Worm (Caenorhabditis elegans) whole organism, L3 larva: Measurements from ENCODE around the gene C56A3.8.

Experiments
- R02D3.7 ChIP-seq: fragments of 150-350 bp; optimal IDR thresholded peaks from 2 replicates; lab custom pipeline; 2014; ENCODE audit warnings: missing biosample characterization, missing genetic modification characterization
- aly-2 ChIP-seq: fragments of 150-350 bp; optimal IDR thresholded peaks from 2 replicates; lab custom pipeline; 2014; ENCODE audit warnings: missing biosample characterization, missing genetic modification characterization
- ama-1 ChIP-seq: fragments of 150-350 bp; optimal IDR thresholded peaks from 2 replicates; lab custom pipeline; 2018
- ceh-28 ChIP-seq: fragments of 150-350 bp; optimal IDR thresholded peaks from 2 replicates; lab custom pipeline; 2014; ENCODE audit warnings: missing biosample characterization, missing genetic modification reagents, missing genetic modification characterization
- ceh-9 ChIP-seq: sonication (generic microtip); optimal IDR thresholded peaks from 2 replicates; lab custom pipeline; 2018; ENCODE audit warnings: missing biosample characterization, missing genetic modification characterization
- egl-5 ChIP-seq: fragments of 150-350 bp; optimal IDR thresholded peaks from 2 replicates; lab custom pipeline; 2017; ENCODE audit warnings: missing biosample characterization, missing genetic modification reagents, missing genetic modification characterization, inconsistent platforms
- elt-2 ChIP-seq: sonication (generic microtip); optimal IDR thresholded peaks from 2 replicates; lab custom pipeline; 2016; ENCODE audit warnings: missing genetic modification reagents, mild to moderate bottlenecking, missing genetic modification characterization, missing compliant biosample characterization
- eor-1 ChIP-seq, 2 experiments: fragments of 150-350 bp; optimal IDR thresholded peaks; 2 replicates each; lab custom pipeline; 2014 to 2018; ENCODE audit warnings: missing biosample characterization in 2 of 2, missing genetic modification characterization in 2 of 2
- fkh-10 ChIP-seq: sonication (generic microtip); optimal IDR thresholded peaks from 2 replicates; lab custom pipeline; 2017; ENCODE audit warnings: missing biosample characterization, missing genetic modification reagents, missing genetic modification characterization
- fkh-2 ChIP-seq: fragments of 150-350 bp; optimal IDR thresholded peaks from 2 replicates; lab custom pipeline; 2014; ENCODE audit warnings: missing biosample characterization, missing genetic modification reagents, missing genetic modification characterization
- fos-1 ChIP-seq: fragments of 150-350 bp; optimal IDR thresholded peaks from 2 replicates; lab custom pipeline; 2014; ENCODE audit warnings: missing biosample characterization, missing genetic modification characterization
- hmg-11 ChIP-seq: sonication (generic microtip); optimal IDR thresholded peaks from 2 replicates; lab custom pipeline; 2016; ENCODE audit warnings: missing genetic modification characterization, missing compliant biosample characterization
- lin-15B ChIP-seq: fragments of 150-350 bp; optimal IDR thresholded peaks from 2 replicates; lab custom pipeline; 2014; ENCODE audit warnings: missing biosample characterization, missing genetic modification characterization
- lin-39 ChIP-seq: fragments of 150-350 bp; optimal IDR thresholded peaks from 2 replicates; lab custom pipeline; 2018; ENCODE audit warnings: missing biosample characterization, missing genetic modification reagents, missing genetic modification characterization
- lsy-12 ChIP-seq: sonication (generic microtip); optimal IDR thresholded peaks from 2 replicates; lab custom pipeline; 2016; ENCODE audit warnings: mild to moderate bottlenecking, missing genetic modification characterization, missing compliant biosample characterization
- mml-1 ChIP-seq: fragments of 150-350 bp; sonication (generic microtip); optimal IDR thresholded peaks from 3 replicates; lab custom pipeline; 2014; ENCODE audit warnings: missing biosample characterization, missing genetic modification characterization
- nfya-1 ChIP-seq: sonication (generic microtip); optimal IDR thresholded peaks from 2 replicates; lab custom pipeline; 2017; ENCODE audit warnings: missing genetic modification characterization, mild to moderate bottlenecking, missing compliant biosample characterization, antibody characterized with exemption, moderate library complexity; ENCODE audit not compliant: insufficient read depth
- nhr-11 ChIP-seq: fragments of 150-350 bp; optimal IDR thresholded peaks from 2 replicates; lab custom pipeline; 2014; ENCODE audit warnings: missing biosample characterization, missing genetic modification characterization
- nhr-23 ChIP-seq: fragments of 150-350 bp; optimal IDR thresholded peaks from 2 replicates; lab custom pipeline; 2014; ENCODE audit warnings: missing biosample characterization, missing genetic modification reagents, missing genetic modification characterization
- nhr-25 ChIP-seq: sonication (generic microtip); optimal IDR thresholded peaks from 2 replicates; lab custom pipeline; 2017; ENCODE audit warnings: missing biosample characterization, missing genetic modification characterization
- nhr-28 ChIP-seq: fragments of 150-350 bp; optimal IDR thresholded peaks from 2 replicates; lab custom pipeline; 2014; ENCODE audit warnings: missing biosample characterization, missing genetic modification characterization
- nhr-43 ChIP-seq: sonication (generic microtip); optimal IDR thresholded peaks from 2 replicates; lab custom pipeline; 2016; ENCODE audit warnings: mild to moderate bottlenecking, missing genetic modification characterization, missing compliant biosample characterization; ENCODE audit not compliant: poor library complexity, severe bottlenecking
- nhr-67 ChIP-seq: fragments of 150-350 bp; optimal IDR thresholded peaks from 2 replicates; lab custom pipeline; 2014; ENCODE audit warnings: missing biosample characterization, missing genetic modification characterization
- nhr-76 ChIP-seq: fragments of 150-350 bp; sonication (generic microtip); optimal IDR thresholded peaks from 5 replicates; lab custom pipeline; 2014; ENCODE audit warnings: missing biosample characterization, missing genetic modification characterization
- nhr-77 ChIP-seq: fragments of 150-350 bp; optimal IDR thresholded peaks from 2 replicates; lab custom pipeline; 2014; ENCODE audit warnings: missing biosample characterization, missing genetic modification characterization
- pha-4 ChIP-seq: fragments of 150-350 bp; optimal IDR thresholded peaks from 2 replicates; lab custom pipeline; 2014; ENCODE audit warnings: missing biosample characterization, missing genetic modification reagents, missing genetic modification characterization
- pqm-1 ChIP-seq: fragments of 150-350 bp; optimal IDR thresholded peaks from 2 replicates; lab custom pipeline; 2017; ENCODE audit warnings: missing biosample characterization, missing genetic modification characterization, inconsistent platforms
- sea-2 ChIP-seq: fragments of 150-350 bp; sonication (generic microtip); optimal IDR thresholded peaks from 4 replicates; lab custom pipeline; 2014; ENCODE audit warnings: missing biosample characterization, missing genetic modification reagents, missing genetic modification characterization
- snpc-4 ChIP-seq: fragments of 150-350 bp; optimal IDR thresholded peaks from 2 replicates; lab custom pipeline; 2014; ENCODE audit warnings: missing biosample characterization, missing genetic modification characterization
- tbx-2 ChIP-seq: sonication (generic microtip); optimal IDR thresholded peaks from 2 replicates; lab custom pipeline; 2016; ENCODE audit warnings: mild to moderate bottlenecking, missing genetic modification characterization, missing compliant biosample characterization
- unc-62 ChIP-seq: fragments of 150-350 bp; sonication (generic microtip); optimal IDR thresholded peaks from 4 replicates; lab custom pipeline; 2014; ENCODE audit warnings: missing biosample characterization, missing genetic modification reagents, missing genetic modification characterization
- ztf-11 ChIP-seq: fragments of 150-350 bp; optimal IDR thresholded peaks from 2 replicates; lab custom pipeline; 2014; ENCODE audit warnings: missing biosample characterization, missing genetic modification characterization
- ztf-4 ChIP-seq: fragments of 150-350 bp; optimal IDR thresholded peaks from 2 replicates; lab custom pipeline; 2014; ENCODE audit warnings: missing biosample characterization, missing genetic modification characterization

The C56A3.8 gene

ce11 chrV:13565781-13566180 lies 5.7 kb downstream of the C56A3.8 start, which contains the start of gene slrp-1:
Gene slrp-1 (plus strand): TSS chrV:13565863.
- TF ChIP-seq ama-1 (lab: Kevin White, UChicago) (peak; percentile 19), ceh-9 (no peak)

ce11 chrV:13566967-13567366 lies 6.9 kb downstream of the C56A3.8 start:
- peak; percentile 16 for TF ChIP-seq elt-2
- TF ChIP-seq nhr-25 (tag; lab: Kevin White, UChicago) = no peak
- TF ChIP-seq ztf-11 = no peak
- TF ChIP-seq fkh-2 (tag; lab: Kevin White, UChicago) = no peak
- no peak for TF ChIP-seq aly-2 (tag; lab: Kevin White, UChicago)
- TF ChIP-seq nhr-43 = peak; percentile 55
- no peak for TF ChIP-seq nhr-11 (tag; lab: Kevin White, UChicago)
- TF ChIP-seq hmg-11 = no peak
- TF ChIP-seq nhr-67 = no peak
- peak; percentile 33 for TF ChIP-seq lsy-12 (tag; lab: Kevin White, UChicago)
- TF ChIP-seq tbx-2 = no peak
- TF ChIP-seq snpc-4 (tag; lab: Kevin White, UChicago) = no peak
- TF ChIP-seq ama-1 (lab: Kevin White, UChicago) = peak; percentile 76
- no peak for TF ChIP-seq ztf-4

- peak; percentile 54 for TF ChIP-seq hmg-11
- TF ChIP-seq nfya-1 (tag; lab: Kevin White, UChicago) = peak; percentile 55
- no peak for TF ChIP-seq nhr-76
- TF ChIP-seq pqm-1 (tag; lab: Kevin White, UChicago) = peak; percentile 42
- peak; percentile 21 for TF ChIP-seq elt-2
- TF ChIP-seq unc-62 (GFP tag; lab: Kevin White, UChicago) = no peak
- TF ChIP-seq lin-15B (tag; lab: Kevin White, UChicago) = peak; percentile 91
- TF ChIP-seq nhr-77 (tag; lab: Kevin White, UChicago) = no peak
- TF ChIP-seq ama-1 (lab: Kevin White, UChicago) = no peak
- TF ChIP-seq snpc-4 (tag; lab: Kevin White, UChicago) = peak; percentile 43
- peak; percentile 37 for TF ChIP-seq R02D3.7 (tag; lab: Kevin White, UChicago)
- TF ChIP-seq nhr-43 = peak; percentile 7
- no peak for TF ChIP-seq nhr-25 (tag; lab: Kevin White, UChicago)
- TF ChIP-seq nhr-23 (tag; lab: Kevin White, UChicago) = peak; percentile 57
- TF ChIP-seq nhr-28 (tag; lab: Kevin White, UChicago) = no peak
- TF ChIP-seq fos-1 (tag; lab: Kevin White, UChicago) = no peak
- peak; percentile 85 for TF ChIP-seq pha-4 (tag; lab: Kevin White, UChicago)
- TF ChIP-seq lin-39 = peak; percentile 50
- TF ChIP-seq, all 47 proteins: peak for 11
Measured at ce11 chrV:13568533-13568932, 8.5 kb downstream of the C56A3.8 start, which contains the start of the genes nuaf-1 and bir-2. Gene nuaf-1 (minus strand): TSS chrV:13568630. Gene bir-2 (plus strand): TSS chrV:13568850.

ce11 chrV:13571714-13572258 lies 11.7 kb downstream of the C56A3.8 start, which contains the start of gene C50B8.4:
Gene C50B8.4 (plus strand): TSS chrV:13572012.
- no peak for TF ChIP-seq mml-1 (tag; lab: Kevin White, UChicago)
- TF ChIP-seq pqm-1 (tag; lab: Kevin White, UChicago) = peak; percentile 64
- TF ChIP-seq elt-2 = peak; percentile 67
- peak; percentile 24 for TF ChIP-seq pha-4 (tag; lab: Kevin White, UChicago)
- TF ChIP-seq snpc-4 (tag; lab: Kevin White, UChicago) = peak; percentile 24
- TF ChIP-seq, all 47 proteins: peak for 4

ce11 chrV:13575866-13576265 lies 15.8 kb downstream of the C56A3.8 start:
- TF ChIP-seq aly-2 (tag; lab: Kevin White, UChicago) (no peak), pha-4 (tag; lab: Kevin White, UChicago) (peak; percentile 75)

ce11 chrV:13576828-13577227 lies 16.8 kb downstream of the C56A3.8 start:
- peak; percentile 86 for TF ChIP-seq pha-4 (tag; lab: Kevin White, UChicago)
- no peak for TF ChIP-seq lsy-12 (tag; lab: Kevin White, UChicago)
- TF ChIP-seq eor-1 (tag; optimal IDR thresholded peaks at IDR 0.05; lab: Kevin White, UChicago) = no peak
- no peak for TF ChIP-seq nhr-23 (tag; lab: Kevin White, UChicago)
- TF ChIP-seq tbx-2 = no peak
- TF ChIP-seq egl-5 (tag; lab: Kevin White, UChicago) = no peak
- no peak for TF ChIP-seq unc-62 (GFP tag; lab: Kevin White, UChicago)
- no peak for TF ChIP-seq nhr-25 (tag; lab: Kevin White, UChicago)
- no peak for TF ChIP-seq ama-1 (lab: Kevin White, UChicago)
- no peak for TF ChIP-seq sea-2
- TF ChIP-seq ceh-28 = no peak
- TF ChIP-seq ceh-9 = no peak
- peak; percentile 80 for TF ChIP-seq pqm-1 (tag; lab: Kevin White, UChicago)
- no peak for TF ChIP-seq fkh-10 (GFP tag; lab: Kevin White, UChicago)
- peak; percentile 71 for TF ChIP-seq elt-2
